ENCODE assay signal across 1 fruit fly cellular context in the genomic region with DNA sequence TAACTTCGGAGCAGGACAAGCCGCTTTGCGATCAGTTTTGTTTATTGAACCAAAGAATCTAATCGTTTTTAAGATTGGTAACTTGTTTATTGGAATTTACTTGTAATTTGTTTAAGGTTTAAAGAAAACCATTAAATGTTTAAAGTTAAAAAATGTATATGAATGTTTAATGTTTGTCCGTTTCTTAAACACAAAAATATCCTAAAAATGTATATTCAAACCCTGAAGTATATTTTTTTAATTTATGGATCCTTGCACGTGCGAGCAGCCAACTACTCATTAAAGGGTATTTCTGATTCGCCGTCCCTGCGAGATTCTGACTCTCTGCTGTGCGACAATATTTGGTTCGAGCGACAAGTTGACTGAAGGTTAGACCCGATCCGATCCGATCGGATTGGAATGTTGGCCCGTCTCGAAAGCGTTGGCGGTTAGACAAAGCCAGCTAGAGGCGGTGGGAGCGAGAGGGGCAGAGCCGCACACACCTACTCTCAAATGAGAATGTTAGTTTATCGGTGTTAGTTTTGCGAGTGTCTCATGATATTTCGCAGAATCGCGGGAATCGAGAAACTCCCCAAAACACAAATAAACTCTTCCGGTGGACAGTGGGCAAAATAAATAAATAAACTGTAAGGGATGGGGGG.
TF ChIP-seq lines count a peak whose summit lies in the region.

No protein-coding gene starts in this region.

TF ChIP-seq in whole organism, embryonic, 481 proteins besides CTCF, POLR2A, EP300 and RAD21 (continued from another document):
- TF ChIP-seq CG1647 (GFP tag; optimal IDR thresholded peaks at IDR 0.05; lab: Kevin White, UChicago) (peak; percentile 81), CG4730 (GFP tag; IDR thresholded peaks at IDR 0.05; lab: Robert Waterston, UW) (peak; percentile 72), Poxn (GFP tag; IDR thresholded peaks at IDR 0.05; lab: Robert Waterston, UW) (peak; percentile 44; the same call in 1 of the 2 replicates), CG16863 (GFP tag; optimal IDR thresholded peaks at IDR 0.05; lab: Kevin White, UChicago) (peak; percentile 75), tin (GFP tag; optimal IDR thresholded peaks at IDR 0.05; lab: Kevin White, UChicago) (peak; percentile 78), grau (tag; optimal IDR thresholded peaks at IDR 0.05; lab: Kevin White, UChicago) (peak; percentile 91), cas (GFP tag; IDR thresholded peaks at IDR 0.05; lab: Robert Waterston, UW) (no peak), CG17912 (GFP tag; optimal IDR thresholded peaks at IDR 0.05; lab: Kevin White, UChicago) (peak; percentile 7), gsb-n (tag; optimal IDR thresholded peaks at IDR 0.05; lab: Kevin White, UChicago) (peak; percentile 59), bigmax (GFP tag; optimal IDR thresholded peaks at IDR 0.05; lab: Kevin White, UChicago) (no peak), psq (GFP tag; optimal IDR thresholded peaks at IDR 0.05; lab: Kevin White, UChicago) (peak; percentile 36), Stat92E (GFP tag; optimal IDR thresholded peaks at IDR 0.05; lab: Kevin White, UChicago) (peak in 1 of 3 experiments; percentile 58), CG4854 (GFP tag; optimal IDR thresholded peaks at IDR 0.05; lab: Kevin White, UChicago) (peak; percentile 85), sug (tag; optimal IDR thresholded peaks at IDR 0.05; lab: Kevin White, UChicago) (peak; percentile 88), sr (GFP tag; IDR thresholded peaks at IDR 0.05; lab: Robert Waterston, UW) (peak; percentile 71; the same call in 2 of the 3 replicates), Camta (GFP tag; optimal IDR thresholded peaks at IDR 0.05; lab: Kevin White, UChicago) (peak; percentile 85), Adf1 (GFP tag; IDR thresholded peaks at IDR 0.05; lab: Robert Waterston, UW) (no peak), CoRest (tag; optimal IDR thresholded peaks at IDR 0.05; lab: Kevin White, UChicago) (peak; percentile 95), Mad (GFP tag; optimal IDR thresholded peaks at IDR 0.05; lab: Kevin White, UChicago) (peak; percentile 81), dpn (GFP tag; optimal IDR thresholded peaks at IDR 0.05; lab: Kevin White, UChicago) (peak; percentile 83 to 90), lbe (GFP tag; optimal IDR thresholded peaks at IDR 0.05; lab: Kevin White, UChicago) (peak; percentile 55), E2f2 (GFP tag; IDR thresholded peaks at IDR 0.05; lab: Robert Waterston, UW) (peak; percentile 59; the same call in 1 of the 2 replicates), row (GFP tag; IDR thresholded peaks at IDR 0.05; lab: Robert Waterston, UW) (peak; percentile 92), exex (tag; optimal IDR thresholded peaks at IDR 0.05; lab: Kevin White, UChicago) (peak; percentile 69)
